Fruit fly (Drosophila melanogaster) S2 (cell line): ENCODE results near the gene Ork1.

Source experiments
- CG8478 ChIP-seq: fragments of >200 bp; optimal IDR thresholded peaks from 2 replicates; lab custom pipeline; 2018
- CTCF ChIP-seq, 2 experiments: fragments of >200 bp; optimal IDR thresholded peaks; 2 replicates each; lab custom pipeline; 2018

DNA sequence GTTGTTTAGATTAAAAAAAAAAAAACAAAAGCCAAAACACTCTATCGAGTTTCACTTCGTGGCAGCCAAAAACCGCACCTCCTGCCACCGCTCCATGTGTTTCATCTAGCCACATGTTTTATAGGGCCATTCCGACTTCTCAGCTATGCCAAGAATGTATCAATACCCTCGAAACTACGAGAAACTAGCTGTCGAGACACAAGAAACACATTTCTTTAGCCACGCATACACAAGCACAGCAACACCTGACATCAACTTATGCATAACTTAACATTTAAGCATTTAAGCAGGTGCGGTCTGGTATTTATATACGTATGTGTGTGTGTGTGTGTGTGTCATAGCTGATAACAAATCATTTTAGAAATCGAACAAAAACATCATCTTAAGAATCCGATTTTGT is 44.5 kb upstream of the Ork1 start:
- TF ChIP-seq CG8478 (no peak), CTCF (optimal IDR thresholded peaks at IDR 0.05; lab: Kevin White, UChicago) (no peak)
